Worm (Caenorhabditis elegans) whole organism, midembryonic: Measurements from ENCODE around the gene fbxa-96.

ENCODE experiments used
- T22C8.4 ChIP-seq: fragments of 200-800 bp; sonication (Bioruptor generic); IDR thresholded peaks from 2 replicates; pipeline ENCODE4 v1.3.6; 2022; ENCODE audit warnings: missing genetic modification characterization, missing compliant biosample characterization
- cog-1 ChIP-seq: sonication (generic microtip); optimal IDR thresholded peaks from 2 replicates; lab custom pipeline; 2016; ENCODE audit warnings: missing genetic modification characterization, missing compliant biosample characterization
- flt-1 ChIP-seq: fragments of 200-800 bp; sonication (Bioruptor generic); IDR thresholded peaks from 2 replicates; pipeline ENCODE4 v1.3.6; 2022; ENCODE audit warnings: missing genetic modification characterization, missing compliant biosample characterization
- klf-2 ChIP-seq: fragments of 200-800 bp; sonication (Bioruptor generic); conservative IDR thresholded peaks from 2 replicates; pipeline ENCODE4 v1.3.6; 2022; ENCODE audit warnings: missing genetic modification reagents, missing genetic modification characterization, missing compliant biosample characterization
- med-1 ChIP-seq: sonication (generic microtip); optimal IDR thresholded peaks from 2 replicates; lab custom pipeline; 2017; ENCODE audit warnings: missing genetic modification characterization, mild to moderate bottlenecking, missing compliant biosample characterization, antibody characterized with exemption, missing genetic modification reagents; ENCODE audit not compliant: insufficient read depth
- ref-1 ChIP-seq: fragments of 200-800 bp; sonication (Bioruptor generic); conservative IDR thresholded peaks from 2 replicates; pipeline ENCODE4 v1.3.6; 2022; ENCODE audit warnings: missing genetic modification reagents, missing genetic modification characterization, missing compliant biosample characterization
- tab-1 ChIP-seq: fragments of 200-800 bp; sonication (Bioruptor generic); IDR thresholded peaks from 2 replicates; pipeline ENCODE4 v1.3.6; 2022; ENCODE audit warnings: missing genetic modification characterization, missing compliant biosample characterization
- ztf-23 ChIP-seq: fragments of 200-800 bp; sonication (Bioruptor generic); IDR thresholded peaks from 2 replicates; pipeline ENCODE4 v1.3.6; 2022; ENCODE audit warnings: missing genetic modification reagents, missing genetic modification characterization, missing compliant biosample characterization
- ztf-29 ChIP-seq: fragments of 200-800 bp; sonication (Bioruptor generic); IDR thresholded peaks from 2 replicates; pipeline ENCODE4 v1.3.6; 2022; ENCODE audit warnings: missing genetic modification reagents, missing genetic modification characterization, missing compliant biosample characterization

Gene fbxa-96

ce11 chrX:15076042-15076565 lies 15.9 kb upstream of the fbxa-96 start, which contains the start of the genes H40L08.3 and H40L08.9:
TSS of gene H40L08.3 (minus strand) at chrX:15076092.
TSS of gene H40L08.9 (minus strand) at chrX:15076480.
- TF ChIP-seq tab-1 (GFP tag; lab: Robert Waterston, UW) (no peak), med-1 (no peak), ztf-23 (GFP tag; lab: Robert Waterston, UW) (no peak), ref-1 (GFP tag; lab: Robert Waterston, UW) (no peak), ztf-29 (no peak), T22C8.4 (GFP tag; lab: Robert Waterston, UW) (no peak), klf-2 (GFP tag; lab: Robert Waterston, UW) (no peak), cog-1 (tag; lab: Kevin White, UChicago) (no peak), flt-1 (GFP tag; lab: Robert Waterston, UW) (no peak)

- TF ChIP-seq ref-1 (GFP tag; lab: Robert Waterston, UW) (no peak), klf-2 (GFP tag; lab: Robert Waterston, UW) (no peak), ztf-29 (no peak), T22C8.4 (GFP tag; lab: Robert Waterston, UW) (no peak)
Measured at ce11 chrX:15075170-15075569, 15.0 kb upstream of the fbxa-96 start.

- TF ChIP-seq ztf-29, result no peak
- TF ChIP-seq ztf-23 (GFP tag; lab: Robert Waterston, UW), result no peak
- TF ChIP-seq tab-1 (GFP tag; lab: Robert Waterston, UW), result no peak
- TF ChIP-seq T22C8.4 (GFP tag; lab: Robert Waterston, UW), result no peak
- TF ChIP-seq med-1, result no peak
Measured at ce11 chrX:15073479-15073878, 13.3 kb upstream of the fbxa-96 start.

DNA sequence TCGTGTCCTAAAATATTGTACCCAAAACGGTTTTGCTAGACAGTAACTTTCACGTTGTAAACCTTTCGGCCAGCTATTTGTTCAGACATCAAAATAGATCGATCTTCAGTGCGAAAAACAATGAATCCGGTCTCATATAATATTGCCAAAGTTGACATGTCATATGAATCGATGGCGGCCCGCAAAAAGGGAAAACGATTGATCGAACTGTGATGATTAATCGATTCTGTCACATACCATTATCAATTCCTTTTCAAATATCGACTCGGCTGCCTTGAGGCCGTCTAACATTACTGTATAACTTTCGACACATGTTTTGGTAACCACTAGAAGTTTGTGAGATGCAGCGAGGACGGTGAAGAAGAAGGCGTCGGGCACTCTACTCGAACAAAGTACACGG lies 12.7 kb upstream of the fbxa-96 start:
- no peak for TF ChIP-seq T22C8.4 (GFP tag; lab: Robert Waterston, UW)
- no peak for TF ChIP-seq med-1
- TF ChIP-seq tab-1 (GFP tag; lab: Robert Waterston, UW), result no peak
- TF ChIP-seq ztf-23 (GFP tag; lab: Robert Waterston, UW), result no peak
- no peak for TF ChIP-seq ref-1 (GFP tag; lab: Robert Waterston, UW)
- TF ChIP-seq klf-2 (GFP tag; lab: Robert Waterston, UW), result no peak
- TF ChIP-seq cog-1 (tag; lab: Kevin White, UChicago), result no peak
- TF ChIP-seq flt-1 (GFP tag; lab: Robert Waterston, UW), result no peak
- TF ChIP-seq ztf-29, result no peak

ce11 chrX:15070137-15070536 lies 9.9 kb upstream of the fbxa-96 start:
- TF ChIP-seq ztf-29 (no peak), ztf-23 (GFP tag; lab: Robert Waterston, UW) (no peak), cog-1 (tag; lab: Kevin White, UChicago) (no peak), flt-1 (GFP tag; lab: Robert Waterston, UW) (no peak)

- TF ChIP-seq cog-1 (tag; lab: Kevin White, UChicago) (no peak), tab-1 (GFP tag; lab: Robert Waterston, UW) (no peak), ztf-23 (GFP tag; lab: Robert Waterston, UW) (no peak), ref-1 (GFP tag; lab: Robert Waterston, UW) (no peak), ztf-29 (no peak), flt-1 (GFP tag; lab: Robert Waterston, UW) (no peak), klf-2 (GFP tag; lab: Robert Waterston, UW) (no peak), T22C8.4 (GFP tag; lab: Robert Waterston, UW) (no peak)
Measured at ce11 chrX:15069242-15069641, 9.0 kb upstream of the fbxa-96 start, which contains the start of gene mam-6. TSS of gene mam-6 (minus strand) at chrX:15069342.

- TF ChIP-seq tab-1 (GFP tag; lab: Robert Waterston, UW) (no peak), ref-1 (GFP tag; lab: Robert Waterston, UW) (no peak), ztf-23 (GFP tag; lab: Robert Waterston, UW) (no peak), ztf-29 (no peak), klf-2 (GFP tag; lab: Robert Waterston, UW) (no peak), med-1 (no peak), cog-1 (tag; lab: Kevin White, UChicago) (no peak), T22C8.4 (GFP tag; lab: Robert Waterston, UW) (no peak)
Measured at ce11 chrX:15057900-15058299, 2.3 kb downstream of the fbxa-96 start.

ce11 chrX:15056737-15057136 lies 3.5 kb downstream of the fbxa-96 start, which contains the start of gene H03G16.5:
TSS of gene H03G16.5 (minus strand) at chrX:15056837.
- no peak for TF ChIP-seq ztf-29
- no peak for TF ChIP-seq ztf-23 (GFP tag; lab: Robert Waterston, UW)
- TF ChIP-seq flt-1 (GFP tag; lab: Robert Waterston, UW), result no peak
- no peak for TF ChIP-seq med-1
- TF ChIP-seq tab-1 (GFP tag; lab: Robert Waterston, UW), result no peak
- no peak for TF ChIP-seq T22C8.4 (GFP tag; lab: Robert Waterston, UW)
- no peak for TF ChIP-seq ref-1 (GFP tag; lab: Robert Waterston, UW)
- TF ChIP-seq klf-2 (GFP tag; lab: Robert Waterston, UW), result no peak
- TF ChIP-seq cog-1 (tag; lab: Kevin White, UChicago), result no peak

DNA sequence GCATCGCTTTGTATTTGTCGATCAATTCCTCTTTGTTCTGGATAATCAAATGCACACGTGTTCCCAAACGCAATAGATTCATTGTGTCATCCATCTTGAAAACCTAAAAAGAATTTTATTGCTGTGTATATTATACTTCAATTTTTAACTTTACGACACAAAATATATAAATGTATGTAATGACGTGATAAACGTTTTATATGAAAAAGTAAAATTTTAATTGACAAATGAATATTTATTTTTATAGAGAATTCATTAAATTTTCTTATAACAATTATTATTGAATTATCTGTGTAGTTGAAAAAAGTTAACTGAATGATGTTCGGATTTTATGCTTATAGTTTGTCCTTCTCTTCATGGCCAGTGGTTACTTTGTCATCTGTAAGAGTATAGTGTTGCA lies 4.3 kb downstream of the fbxa-96 start, which contains the start of gene H03G16.7:
H03G16.7 (minus strand) TSS at position 101 of the 400 bp plus-strand sequence.
- TF ChIP-seq ref-1 (GFP tag; lab: Robert Waterston, UW) (no peak), tab-1 (GFP tag; lab: Robert Waterston, UW) (no peak), klf-2 (GFP tag; lab: Robert Waterston, UW) (no peak), ztf-29 (no peak), med-1 (no peak), flt-1 (GFP tag; lab: Robert Waterston, UW) (no peak), cog-1 (tag; lab: Kevin White, UChicago) (no peak), T22C8.4 (GFP tag; lab: Robert Waterston, UW) (no peak), ztf-23 (GFP tag; lab: Robert Waterston, UW) (no peak)
